Worm (Caenorhabditis elegans) whole organism, L1 larva: ENCODE results near the gene Y32F6B.1.
A peak's percentile ranks its signal among the peaks of the same experiment; 100 is the strongest.

Source experiments
- Y116A8C.19 ChIP-seq: sonication (generic microtip); optimal IDR thresholded peaks from 2 replicates; lab custom pipeline; 2016; ENCODE audit warnings: missing compliant biosample characterization, missing genetic modification characterization, borderline replicate concordance
- aha-1 ChIP-seq: fragments of 150-350 bp; optimal IDR thresholded peaks from 2 replicates; lab custom pipeline; 2014; ENCODE audit warnings: missing biosample characterization, missing genetic modification characterization
- aly-2 ChIP-seq: fragments of 150-350 bp; optimal IDR thresholded peaks from 2 replicates; lab custom pipeline; 2014; ENCODE audit warnings: missing biosample characterization, missing genetic modification characterization
- blmp-1 ChIP-seq: fragments of 150-350 bp; optimal IDR thresholded peaks from 2 replicates; lab custom pipeline; 2014; ENCODE audit warnings: missing biosample characterization, missing genetic modification characterization
- ceh-63 ChIP-seq: fragments of 200-800 bp; sonication (Bioruptor generic); optimal IDR thresholded peaks from 2 replicates; lab custom pipeline; 2018; ENCODE audit warnings: mild to moderate bottlenecking, missing genetic modification characterization, missing compliant biosample characterization
- ceh-90 ChIP-seq: sonication (generic microtip); optimal IDR thresholded peaks from 2 replicates; lab custom pipeline; 2016; ENCODE audit warnings: missing genetic modification characterization, missing compliant biosample characterization
- dpl-1 ChIP-seq, 3 experiments: fragments of 150-350 bp in 2 of 3; sonication (generic microtip) in 1 of 3; optimal IDR thresholded peaks; 2 replicates each; lab custom pipeline; 2014 to 2017; ENCODE audit warnings: missing biosample characterization in 3 of 3, missing genetic modification characterization in 3 of 3, missing genetic modification reagents in 3 of 3
- dsc-1 ChIP-seq: sonication (generic microtip); optimal IDR thresholded peaks from 2 replicates; lab custom pipeline; 2016; ENCODE audit warnings: mild to moderate bottlenecking, missing genetic modification characterization, missing compliant biosample characterization
- efl-1 ChIP-seq, 4 experiments: fragments of 150-350 bp; optimal IDR thresholded peaks in 3 of 4; peaks in 1 of 4; 1 replicate in 1 of 4; 2 replicates in 3 of 4; lab custom pipeline; 2014; ENCODE audit warnings: missing biosample characterization in 2 of 4, missing genetic modification characterization in 2 of 4, missing genetic modification reagents in 2 of 4
- egl-13 ChIP-seq: sonication (generic microtip); optimal IDR thresholded peaks from 2 replicates; lab custom pipeline; 2016; ENCODE audit warnings: missing genotype, missing genetic modification reagents, missing genetic modification characterization, missing compliant biosample characterization
- elt-2 ChIP-seq: sonication (generic microtip); optimal IDR thresholded peaks from 2 replicates; lab custom pipeline; 2016; ENCODE audit warnings: missing genetic modification characterization, mild to moderate bottlenecking, inconsistent platforms, missing compliant biosample characterization, missing genetic modification reagents
- fkh-4 ChIP-seq: sonication (generic microtip); optimal IDR thresholded peaks from 2 replicates; lab custom pipeline; 2016; ENCODE audit warnings: missing compliant biosample characterization, missing genetic modification characterization, borderline replicate concordance
- hlh-4 ChIP-seq: sonication (generic microtip); optimal IDR thresholded peaks from 2 replicates; lab custom pipeline; 2016; ENCODE audit warnings: mild to moderate bottlenecking, missing genetic modification characterization, missing compliant biosample characterization
- irx-1 ChIP-seq: sonication (generic microtip); optimal IDR thresholded peaks from 2 replicates; lab custom pipeline; 2016; ENCODE audit warnings: missing genetic modification characterization, missing compliant biosample characterization
- isw-1 ChIP-seq: fragments of 200-800 bp; sonication (Bioruptor generic); IDR thresholded peaks from 2 replicates; pipeline ENCODE4 v1.3.6; 2022; ENCODE audit warnings: missing genetic modification characterization, missing compliant biosample characterization
- lin-14 ChIP-seq: fragments of 200-800 bp; sonication (Bioruptor generic); optimal IDR thresholded peaks from 2 replicates; lab custom pipeline; 2018; ENCODE audit warnings: mild to moderate bottlenecking, missing genetic modification characterization, moderate library complexity, missing compliant biosample characterization
- lin-15B ChIP-seq: fragments of 150-350 bp; sonication (generic microtip); optimal IDR thresholded peaks from 3 replicates; lab custom pipeline; 2014; ENCODE audit warnings: missing biosample characterization, missing genetic modification characterization
- lin-35 ChIP-seq, 2 experiments: fragments of 150-350 bp; optimal IDR thresholded peaks; 2 replicates each; lab custom pipeline; 2014; ENCODE audit warnings: missing biosample characterization in 2 of 2, missing genetic modification characterization in 2 of 2, missing genetic modification reagents in 2 of 2
- lir-3 ChIP-seq: sonication (generic microtip); optimal IDR thresholded peaks from 2 replicates; lab custom pipeline; 2016; ENCODE audit warnings: mild to moderate bottlenecking, missing genetic modification characterization, moderate library complexity, missing compliant biosample characterization; ENCODE audit not compliant: poor library complexity
- lsy-2 ChIP-seq, 2 experiments: fragments of 150-350 bp; optimal IDR thresholded peaks; 2 replicates each; lab custom pipeline; 2014; ENCODE audit warnings: missing biosample characterization in 2 of 2, missing genetic modification characterization in 2 of 2
- mdl-1 ChIP-seq, 2 experiments: fragments of 150-350 bp; optimal IDR thresholded peaks; 2 replicates each; lab custom pipeline; 2014 to 2017; ENCODE audit warnings: missing biosample characterization in 2 of 2, missing genetic modification characterization in 2 of 2, inconsistent platforms in 1 of 2
- mep-1 ChIP-seq: fragments of 150-350 bp; optimal IDR thresholded peaks from 2 replicates; lab custom pipeline; 2014; ENCODE audit warnings: missing biosample characterization, missing genetic modification characterization
- nhr-12 ChIP-seq: sonication (generic microtip); optimal IDR thresholded peaks from 2 replicates; lab custom pipeline; 2017; ENCODE audit warnings: missing biosample characterization, missing genetic modification characterization
- nhr-20 ChIP-seq: sonication (generic microtip); optimal IDR thresholded peaks from 2 replicates; lab custom pipeline; 2016; ENCODE audit warnings: mild to moderate bottlenecking, missing genetic modification characterization, missing compliant biosample characterization
- nhr-47 ChIP-seq: sonication (generic microtip); optimal IDR thresholded peaks from 2 replicates; lab custom pipeline; 2016; ENCODE audit warnings: mild to moderate bottlenecking, missing genetic modification characterization, moderate library complexity, missing compliant biosample characterization
- nhr-71 ChIP-seq: sonication (generic microtip); optimal IDR thresholded peaks from 2 replicates; lab custom pipeline; 2016; ENCODE audit warnings: mild to moderate bottlenecking, missing genetic modification characterization, moderate library complexity, missing compliant biosample characterization
- nhr-77 ChIP-seq: fragments of 150-350 bp; optimal IDR thresholded peaks from 2 replicates; lab custom pipeline; 2014; ENCODE audit warnings: missing biosample characterization, missing genetic modification characterization
- nhr-85 ChIP-seq: sonication (generic microtip); peaks from one replicate; lab custom pipeline; 2016; ENCODE audit warnings: missing genetic modification characterization, inconsistent platforms, missing compliant biosample characterization
- pag-3 ChIP-seq: sonication (generic microtip); optimal IDR thresholded peaks from 2 replicates; lab custom pipeline; 2017; ENCODE audit warnings: missing genetic modification characterization, mild to moderate bottlenecking, missing compliant biosample characterization, antibody characterized with exemption, borderline replicate concordance; ENCODE audit not compliant: insufficient read depth
- pax-3 ChIP-seq: fragments of 200-800 bp; sonication (Bioruptor generic); optimal IDR thresholded peaks from 2 replicates; lab custom pipeline; 2018; ENCODE audit warnings: mild to moderate bottlenecking, missing genetic modification characterization, moderate library complexity, missing compliant biosample characterization
- rnt-1 ChIP-seq: sonication (generic microtip); optimal IDR thresholded peaks from 2 replicates; lab custom pipeline; 2016; ENCODE audit warnings: mild to moderate bottlenecking, missing genetic modification characterization, moderate library complexity, missing compliant biosample characterization
- snpc-4 ChIP-seq: fragments of 150-350 bp; optimal IDR thresholded peaks from 2 replicates; lab custom pipeline; 2014; ENCODE audit warnings: missing biosample characterization, missing genetic modification characterization
- swsn-7 ChIP-seq: sonication (generic microtip); optimal IDR thresholded peaks from 2 replicates; lab custom pipeline; 2016; ENCODE audit warnings: missing genetic modification characterization, missing compliant biosample characterization
- tbx-2 ChIP-seq: sonication (generic microtip); optimal IDR thresholded peaks from 2 replicates; lab custom pipeline; 2016; ENCODE audit warnings: missing genetic modification characterization, missing compliant biosample characterization
- unc-130 ChIP-seq: fragments of 150-350 bp; optimal IDR thresholded peaks from 2 replicates; lab custom pipeline; 2017; ENCODE audit warnings: missing biosample characterization, missing genetic modification characterization, inconsistent platforms
- vab-15 ChIP-seq: sonication (generic microtip); optimal IDR thresholded peaks from 2 replicates; lab custom pipeline; 2017; ENCODE audit warnings: missing genotype, mild to moderate bottlenecking, missing genetic modification characterization, missing compliant biosample characterization
- xbp-1 ChIP-seq: sonication (generic microtip); optimal IDR thresholded peaks from 2 replicates; lab custom pipeline; 2016; ENCODE audit warnings: missing genetic modification characterization, missing compliant biosample characterization
- zag-1 ChIP-seq: fragments of 150-350 bp; optimal IDR thresholded peaks from 2 replicates; lab custom pipeline; 2014; ENCODE audit warnings: missing biosample characterization, missing genetic modification characterization
- zip-4 ChIP-seq: fragments of 200-800 bp; sonication (Bioruptor generic); optimal IDR thresholded peaks from 2 replicates; lab custom pipeline; 2018; ENCODE audit warnings: mild to moderate bottlenecking, missing genetic modification characterization, moderate library complexity, missing compliant biosample characterization
- ztf-11 ChIP-seq, 2 experiments: sonication (generic microtip); optimal IDR thresholded peaks; 2 replicates each; lab custom pipeline; 2016 to 2017; ENCODE audit warnings: missing genetic modification characterization in 2 of 2, missing biosample characterization in 1 of 2, missing compliant biosample characterization in 1 of 2
- ztf-4 ChIP-seq: fragments of 150-350 bp; optimal IDR thresholded peaks from 2 replicates; lab custom pipeline; 2014; ENCODE audit warnings: missing biosample characterization, missing genetic modification characterization

Gene Y32F6B.1

DNA sequence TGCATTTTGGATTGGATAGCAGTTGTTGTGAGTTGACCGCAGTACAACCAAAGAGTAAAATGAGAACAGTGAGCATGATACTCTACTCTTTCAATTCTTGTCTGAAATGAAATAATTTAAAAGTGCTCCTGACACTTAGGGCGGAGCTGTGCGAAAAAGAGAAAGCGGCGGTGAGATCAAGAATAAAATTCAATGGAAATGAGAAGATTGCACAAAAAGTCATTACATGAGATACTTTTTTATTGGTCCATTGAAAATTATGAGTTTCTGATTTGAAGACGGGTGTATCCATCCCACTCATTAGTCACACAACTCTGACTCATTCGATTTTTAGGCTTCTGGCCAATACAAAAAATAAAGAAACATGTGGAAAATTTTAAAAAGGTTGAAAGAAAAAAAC lies 27.3 kb downstream of the Y32F6B.1 start, which contains the start of gene F22E12.1:
Gene F22E12.1, minus strand, starts transcription at position 101 of the 400 bp plus-strand sequence.
- no peak for TF ChIP-seq Y116A8C.19 (tag; lab: Kevin White, UChicago)
- TF ChIP-seq nhr-85 (tag; lab: Kevin White, UChicago) = no peak
- no peak for TF ChIP-seq tbx-2 (tag; lab: Kevin White, UChicago)
- TF ChIP-seq mdl-1 (tag; optimal IDR thresholded peaks at IDR 0.05; lab: Kevin White, UChicago) = no peak
- no peak for TF ChIP-seq ztf-4 (tag; lab: Kevin White, UChicago)
- TF ChIP-seq dsc-1 (tag; lab: Kevin White, UChicago) = no peak
- no peak for TF ChIP-seq hlh-4 (tag; lab: Kevin White, UChicago)
- no peak for TF ChIP-seq snpc-4 (tag; lab: Kevin White, UChicago)
- TF ChIP-seq aly-2 = no peak
- TF ChIP-seq ztf-11 (tag; optimal IDR thresholded peaks at IDR 0.05; lab: Kevin White, UChicago) = no peak
- TF ChIP-seq isw-1 = no peak
- no peak for TF ChIP-seq nhr-47 (tag; lab: Kevin White, UChicago)
- TF ChIP-seq zip-4 (GFP tag; lab: Kevin White, UChicago) = no peak
- TF ChIP-seq xbp-1 = no peak
- TF ChIP-seq lin-15B = no peak
- no peak for TF ChIP-seq nhr-12 (tag; lab: Kevin White, UChicago)
- TF ChIP-seq dpl-1 (GFP tag; optimal IDR thresholded peaks at IDR 0.05; lab: Kevin White, UChicago) = no peak

DNA sequence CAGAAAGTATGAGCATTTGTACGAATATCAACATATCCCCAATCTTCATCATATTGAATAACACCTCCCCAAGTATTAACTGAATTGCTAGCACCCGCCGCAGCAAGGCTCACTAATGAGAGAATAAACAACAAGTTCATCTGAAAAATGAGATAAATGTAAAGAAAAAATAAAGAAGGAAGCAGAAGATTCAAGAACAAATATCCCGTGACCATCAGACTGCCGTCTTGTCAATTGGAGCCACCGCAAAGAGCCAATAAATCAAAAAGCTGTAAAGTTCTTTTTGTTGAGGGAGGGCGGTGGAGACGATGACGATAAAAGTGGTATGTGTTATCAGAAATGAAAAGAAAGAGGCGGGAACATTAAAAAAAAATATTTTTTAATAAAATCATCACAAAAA lies 31.1 kb downstream of the Y32F6B.1 start, which contains the start of gene Y32F6A.5:
Gene Y32F6A.5, minus strand, starts transcription at position 140 of the 400 bp plus-strand sequence.
- TF ChIP-seq rnt-1 (tag; lab: Kevin White, UChicago) (peak; percentile 25), unc-130 (tag; lab: Kevin White, UChicago) (no peak)
- TF ChIP-seq, all 84 proteins: peak for 1

DNA sequence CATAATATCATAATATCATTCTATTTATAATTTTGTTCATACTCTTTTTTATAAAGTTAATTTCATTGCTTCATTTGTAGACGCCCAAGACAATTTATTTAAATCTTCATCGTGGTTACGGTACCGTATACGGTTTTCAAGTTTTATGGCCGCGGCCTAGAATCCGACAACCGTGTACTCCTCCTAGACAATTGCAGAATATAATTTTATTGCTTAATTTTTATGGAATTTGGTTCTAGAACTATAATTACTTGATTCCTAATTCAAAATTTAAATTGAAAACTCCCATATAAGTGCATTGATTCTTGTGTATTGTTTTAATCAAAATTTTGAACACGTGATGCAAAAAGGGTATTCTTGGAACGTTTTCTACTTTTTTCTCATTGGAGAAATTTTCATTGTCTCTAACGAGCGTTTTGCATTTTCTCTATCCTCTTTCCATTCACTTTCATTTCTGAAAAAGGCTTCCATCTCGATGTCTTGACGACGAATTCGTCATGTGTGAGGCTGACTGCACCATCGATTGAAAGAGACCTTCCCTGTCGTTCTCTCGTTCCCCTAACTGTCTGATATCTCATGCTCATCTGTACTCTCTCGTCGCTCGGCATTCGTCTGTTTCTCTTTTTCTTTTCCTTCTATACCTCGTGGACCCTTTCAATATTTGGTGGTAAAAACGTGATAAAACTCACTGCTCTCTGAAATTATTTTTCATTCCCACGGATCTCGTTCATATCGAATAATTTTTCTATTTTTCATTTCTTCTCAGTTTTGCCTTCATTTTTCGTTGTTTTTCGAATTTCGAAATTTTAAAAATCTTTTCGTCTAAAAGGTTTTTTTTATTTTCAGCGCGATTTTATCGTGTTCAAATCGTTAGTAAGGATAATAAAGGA lies 43.2 kb downstream of the Y32F6B.1 start, which contains the start of gene pap-1:
Gene pap-1, plus strand, starts transcription at position 840 of the 890 bp plus-strand sequence.
- peak; percentile 64 for TF ChIP-seq irx-1 (tag; lab: Kevin White, UChicago)
- peak; percentile 78 for TF ChIP-seq rnt-1 (tag; lab: Kevin White, UChicago)
- TF ChIP-seq xbp-1 = peak; percentile 26
- no peak for TF ChIP-seq aha-1 (tag; lab: Kevin White, UChicago)
- TF ChIP-seq zag-1 (tag; lab: Kevin White, UChicago) = no peak
- peak; percentile 71 for TF ChIP-seq lir-3 (tag; lab: Kevin White, UChicago)
- TF ChIP-seq dsc-1 (tag; lab: Kevin White, UChicago) = peak; percentile 21
- TF ChIP-seq nhr-85 (tag; lab: Kevin White, UChicago) = peak; percentile 79
- TF ChIP-seq blmp-1 (tag; lab: Kevin White, UChicago) = peak; percentile 52
- TF ChIP-seq lin-14 (GFP tag; lab: Kevin White, UChicago) = peak; percentile 21
- no peak for TF ChIP-seq snpc-4 (tag; lab: Kevin White, UChicago)
- TF ChIP-seq swsn-7 = peak; percentile 26
- TF ChIP-seq nhr-20 (tag; lab: Kevin White, UChicago) = no peak
- peak; percentile 6 to 32 for TF ChIP-seq lsy-2 (tag; optimal IDR thresholded peaks at IDR 0.05; lab: Kevin White, UChicago)
- no peak for TF ChIP-seq vab-15 (tag; lab: Kevin White, UChicago)
- peak; percentile 61 for TF ChIP-seq mep-1 (tag; lab: Kevin White, UChicago)
- peak; percentile 55 for TF ChIP-seq nhr-71 (tag; lab: Kevin White, UChicago)
- TF ChIP-seq mdl-1 (tag; optimal IDR thresholded peaks at IDR 0.05; lab: Kevin White, UChicago) = peak in 1 of 2 experiments; percentile 40
- no peak for TF ChIP-seq pag-3 (tag; lab: Kevin White, UChicago)
- TF ChIP-seq lin-35 (GFP tag; optimal IDR thresholded peaks at IDR 0.05; lab: Kevin White, UChicago) = peak; percentile 16 to 68
- TF ChIP-seq hlh-4 (tag; lab: Kevin White, UChicago) = no peak
- peak; percentile 3 for TF ChIP-seq elt-2 (tag; lab: Kevin White, UChicago)
- TF ChIP-seq nhr-47 (tag; lab: Kevin White, UChicago) = peak; percentile 43
- TF ChIP-seq nhr-77 (tag; lab: Kevin White, UChicago) = no peak
- peak; percentile 76 for TF ChIP-seq ceh-90 (tag; lab: Kevin White, UChicago)
- TF ChIP-seq dpl-1 (GFP tag; optimal IDR thresholded peaks at IDR 0.05; lab: Kevin White, UChicago) = peak; percentile 14 to 32 (median 19)
- peak; percentile 62 to 78 for TF ChIP-seq efl-1 (optimal IDR thresholded peaks at IDR 0.05; lab: Kevin White, UChicago)
- peak; percentile 22 to 72 for TF ChIP-seq efl-1 (GFP tag; optimal IDR thresholded peaks at IDR 0.05 in 1 of 2; lab: Kevin White, UChicago)
- TF ChIP-seq pax-3 = peak; percentile 26
- TF ChIP-seq egl-13 (tag; lab: Kevin White, UChicago) = peak; percentile 3
- TF ChIP-seq fkh-4 = peak; percentile 45
- TF ChIP-seq ceh-63 = no peak
- TF ChIP-seq, all 84 proteins: peak for 22
